Worm (Caenorhabditis elegans): ENCODE results near the gene R04A9.9.

Gene R04A9.9

ce11 chrX:425535-425934, 35.2 kb upstream of the R04A9.9 start, which contains the start of gene ZK1193.2:
Gene ZK1193.2 (minus strand): TSS chrX:425635.
- no peak for TF ChIP-seq sem-4 (tag; optimal IDR thresholded peaks at IDR 0.05)
- no peak for TF ChIP-seq gmeb-1 (tag; optimal IDR thresholded peaks at IDR 0.05)

- TF ChIP-seq nhr-21 (tag; optimal IDR thresholded peaks at IDR 0.05) (no peak), unc-39 (tag; optimal IDR thresholded peaks at IDR 0.05) (no peak), gmeb-1 (tag; optimal IDR thresholded peaks at IDR 0.05) (no peak), mab-5 (tag; optimal IDR thresholded peaks at IDR 0.05) (no peak), unc-55 (GFP tag; optimal IDR thresholded peaks at IDR 0.05) (no peak), snpc-4 (tag; optimal IDR thresholded peaks at IDR 0.05) (no peak), dmd-4 (tag; optimal IDR thresholded peaks at IDR 0.05) (no peak), alr-1 (tag; optimal IDR thresholded peaks at IDR 0.05) (no peak), crh-2 (tag; optimal IDR thresholded peaks at IDR 0.05) (no peak), aly-2 (tag; optimal IDR thresholded peaks at IDR 0.05) (no peak), elt-1 (tag; optimal IDR thresholded peaks at IDR 0.05) (no peak), skn-1 (tag; optimal IDR thresholded peaks at IDR 0.05) (no peak), nhr-11 (tag; optimal IDR thresholded peaks at IDR 0.05) (no peak), egl-27 (tag; optimal IDR thresholded peaks at IDR 0.05) (no peak), zag-1 (tag; optimal IDR thresholded peaks at IDR 0.05) (no peak)
These were observed 33.4 kb upstream of the R04A9.9 start for ce11 chrX:423757-424156.

- TF ChIP-seq elt-1 (tag; optimal IDR thresholded peaks at IDR 0.05), result no peak
- TF ChIP-seq nhr-21 (tag; optimal IDR thresholded peaks at IDR 0.05), result no peak
- no peak for TF ChIP-seq lin-11 (tag; optimal IDR thresholded peaks at IDR 0.05)
- no peak for TF ChIP-seq C34F6.9 (tag; optimal IDR thresholded peaks at IDR 0.05)
- TF ChIP-seq fos-1 (tag; optimal IDR thresholded peaks at IDR 0.05), result no peak
- TF ChIP-seq ceh-82 (tag; optimal IDR thresholded peaks at IDR 0.05), result no peak
These were observed 31.7 kb upstream of the R04A9.9 start for ce11 chrX:421785-422657.

ce11 chrX:421407-421784, 31.0 kb upstream of the R04A9.9 start, which contains the start of gene col-19:
Gene col-19 (plus strand): TSS chrX:421707.
- TF ChIP-seq mbf-1 (tag; optimal IDR thresholded peaks at IDR 0.05), result no peak

- TF ChIP-seq alr-1 (tag; optimal IDR thresholded peaks at IDR 0.05) (no peak), nhr-21 (tag; optimal IDR thresholded peaks at IDR 0.05) (peak; percentile 94), skn-1 (tag; optimal IDR thresholded peaks at IDR 0.05) (peak; percentile 0), sma-3 (GFP tag; optimal IDR thresholded peaks at IDR 0.05) (peak; percentile 89), dmd-4 (tag; optimal IDR thresholded peaks at IDR 0.05) (peak; percentile 12), peb-1 (tag; optimal IDR thresholded peaks at IDR 0.05) (no peak), unc-39 (tag; optimal IDR thresholded peaks at IDR 0.05) (peak; percentile 23), lsy-2 (tag; optimal IDR thresholded peaks at IDR 0.05) (peak; percentile 81 to 88), lin-39 (tag; optimal IDR thresholded peaks at IDR 0.05) (peak; percentile 74), R02D3.7 (tag; optimal IDR thresholded peaks at IDR 0.05) (peak; percentile 26), blmp-1 (tag; optimal IDR thresholded peaks at IDR 0.05; ENCODE audit: insufficient read depth) (no peak), nhr-23 (tag; optimal IDR thresholded peaks at IDR 0.05) (no peak), egl-27 (tag; optimal IDR thresholded peaks at IDR 0.05) (peak; percentile 89), sma-9 (GFP tag; optimal IDR thresholded peaks at IDR 0.05) (peak; percentile 62), sma-9 (tag; optimal IDR thresholded peaks at IDR 0.05) (no peak), zag-1 (tag; optimal IDR thresholded peaks at IDR 0.05) (peak; percentile 64), unc-55 (GFP tag; optimal IDR thresholded peaks at IDR 0.05) (peak; percentile 85), elt-3 (tag; optimal IDR thresholded peaks at IDR 0.05) (no peak), ztf-4 (tag; optimal IDR thresholded peaks at IDR 0.05) (peak; percentile 74), C34F6.9 (tag; optimal IDR thresholded peaks at IDR 0.05) (peak; percentile 88), nhr-77 (tag; optimal IDR thresholded peaks at IDR 0.05) (peak; percentile 77), ceh-82 (tag; optimal IDR thresholded peaks at IDR 0.05) (peak; percentile 26), ZK546.5 (tag; optimal IDR thresholded peaks at IDR 0.05) (peak; percentile 51), mdl-1 (tag; optimal IDR thresholded peaks at IDR 0.05) (peak; percentile 33 to 66), ztf-1 (GFP tag; conservative IDR thresholded peaks at IDR 0.05) (no peak), mbf-1 (tag; optimal IDR thresholded peaks at IDR 0.05) (no peak), nhr-10 (tag; optimal IDR thresholded peaks at IDR 0.05) (peak; percentile 68), fos-1 (tag; optimal IDR thresholded peaks at IDR 0.05) (peak; percentile 78), nhr-6 (tag; optimal IDR thresholded peaks at IDR 0.05) (peak; percentile 91), lin-13 (GFP tag; optimal IDR thresholded peaks at IDR 0.05) (peak; percentile 87), F13H6.1 (tag; optimal IDR thresholded peaks at IDR 0.05) (peak; percentile 94), Y55F3AM.14 (GFP tag; optimal IDR thresholded peaks at IDR 0.05) (peak; percentile 65), nhr-129 (tag; optimal IDR thresholded peaks at IDR 0.05) (peak; percentile 98), nhr-25 (tag; optimal IDR thresholded peaks at IDR 0.05) (peak; percentile 85), crh-2 (tag; optimal IDR thresholded peaks at IDR 0.05) (peak; percentile 92)
These were observed 19.8 kb upstream of the R04A9.9 start for ce11 chrX:410073-410572.

All from whole organism, L2 larva.